Worm (Caenorhabditis elegans) whole organism, young adult: ENCODE results near the gene F26A1.9.

ENCODE experiments used
- B0035.1 ChIP-seq: sonication (generic microtip); optimal IDR thresholded peaks from 2 replicates; lab custom pipeline; 2016; ENCODE audit warnings: missing genetic modification characterization, mild to moderate bottlenecking, missing compliant biosample characterization, missing genotype, missing genetic modification reagents
- D2030.7 ChIP-seq: fragments of 200-800 bp; sonication (Bioruptor generic); IDR thresholded peaks from 2 replicates; pipeline ENCODE4 v1.3.6; 2022; ENCODE audit warnings: missing genetic modification reagents, missing genetic modification characterization, missing compliant biosample characterization
- F33H1.4 ChIP-seq: fragments of 200-800 bp; sonication (Bioruptor generic); IDR thresholded peaks from 2 replicates; pipeline ENCODE4 v1.3.6; 2022; ENCODE audit warnings: missing genetic modification reagents, missing genetic modification characterization, missing compliant biosample characterization
- F37B4.10 ChIP-seq: fragments of 200-800 bp; sonication (Bioruptor generic); IDR thresholded peaks from 2 replicates; pipeline ENCODE4 v1.3.6; 2022; ENCODE audit warnings: missing genetic modification characterization, missing compliant biosample characterization
- T07F8.4 ChIP-seq: sonication (generic microtip); optimal IDR thresholded peaks from 2 replicates; lab custom pipeline; 2016; ENCODE audit warnings: mild to moderate bottlenecking, missing genetic modification characterization, moderate library complexity, missing compliant biosample characterization
- Y53G8AR.9 ChIP-seq: fragments of 200-800 bp; sonication (Bioruptor generic); conservative IDR thresholded peaks from 2 replicates; pipeline ENCODE4 v1.3.6; 2022; ENCODE audit warnings: missing genetic modification reagents, missing genetic modification characterization, missing compliant biosample characterization
- aptf-2 ChIP-seq: fragments of 200-800 bp; sonication (Bioruptor generic); conservative IDR thresholded peaks from 2 replicates; pipeline ENCODE4 v1.3.6; 2022; ENCODE audit warnings: missing genetic modification reagents, missing genetic modification characterization, missing compliant biosample characterization
- atf-7 ChIP-seq: sonication (generic microtip); optimal IDR thresholded peaks from 2 replicates; lab custom pipeline; 2017; ENCODE audit warnings: mild to moderate bottlenecking, missing genetic modification characterization, missing compliant biosample characterization
- attf-5 ChIP-seq: fragments of 200-800 bp; sonication (Bioruptor generic); optimal IDR thresholded peaks from 2 replicates; lab custom pipeline; 2018; ENCODE audit warnings: mild to moderate bottlenecking, missing genetic modification characterization, missing compliant biosample characterization
- attf-6 ChIP-seq: fragments of 200-800 bp; sonication (Bioruptor generic); IDR thresholded peaks from 2 replicates; pipeline ENCODE4 v1.3.6; 2022; ENCODE audit warnings: missing genetic modification reagents, missing genetic modification characterization, missing compliant biosample characterization
- ceh-100 ChIP-seq: fragments of 200-800 bp; sonication (Bioruptor generic); IDR thresholded peaks from 2 replicates; pipeline ENCODE4 v1.3.6; 2022; ENCODE audit warnings: missing genetic modification reagents, missing genetic modification characterization, missing compliant biosample characterization
- ceh-91 ChIP-seq: fragments of 200-800 bp; sonication (Bioruptor generic); IDR thresholded peaks from 2 replicates; pipeline ENCODE4 v1.3.6; 2022; ENCODE audit warnings: missing genetic modification reagents, missing genetic modification characterization, missing compliant biosample characterization
- dpl-1 ChIP-seq: fragments of 150-350 bp; optimal IDR thresholded peaks from 2 replicates; lab custom pipeline; 2014; ENCODE audit warnings: missing biosample characterization, missing genetic modification reagents, missing genetic modification characterization
- efl-1 ChIP-seq: fragments of 150-350 bp; optimal IDR thresholded peaks from 2 replicates; lab custom pipeline; 2014; ENCODE audit warnings: missing biosample characterization, missing genetic modification reagents, missing genetic modification characterization
- egl-44 ChIP-seq: fragments of 200-800 bp; sonication (Bioruptor generic); IDR thresholded peaks from 2 replicates; pipeline ENCODE4 v1.3.6; 2022; ENCODE audit warnings: missing genetic modification reagents, missing genetic modification characterization, missing compliant biosample characterization
- him-1 ChIP-seq: sonication (generic microtip); optimal IDR thresholded peaks from 2 replicates; lab custom pipeline; 2016; ENCODE audit warnings: missing genotype, missing genetic modification reagents, missing genetic modification characterization, missing compliant biosample characterization
- hlh-26 ChIP-seq: fragments of 200-800 bp; sonication (Bioruptor generic); conservative IDR thresholded peaks from 2 replicates; pipeline ENCODE4 v1.3.6; 2022; ENCODE audit warnings: missing genetic modification reagents, missing genetic modification characterization, missing compliant biosample characterization
- hmg-1.2 ChIP-seq: fragments of 200-800 bp; sonication (Bioruptor generic); IDR thresholded peaks from 2 replicates; pipeline ENCODE4 v1.3.6; 2022; ENCODE audit warnings: missing genetic modification reagents, missing genetic modification characterization, missing compliant biosample characterization
- hmg-20 ChIP-seq: fragments of 200-800 bp; sonication (Bioruptor generic); IDR thresholded peaks from 2 replicates; pipeline ENCODE4 v1.3.6; 2022; ENCODE audit warnings: missing genetic modification reagents, missing genetic modification characterization, missing compliant biosample characterization
- hsf-1 ChIP-seq: fragments of 200-800 bp; sonication (Bioruptor generic); IDR thresholded peaks from 2 replicates; pipeline ENCODE4 v1.3.6; 2022; ENCODE audit warnings: missing genetic modification reagents, missing genetic modification characterization, missing compliant biosample characterization
- lin-35 ChIP-seq, 3 experiments: fragments of 150-350 bp in 2 of 3; sonication (generic microtip) in 1 of 3; optimal IDR thresholded peaks; 2 replicates each; lab custom pipeline; 2014 to 2018; ENCODE audit warnings: missing biosample characterization in 3 of 3, missing genetic modification characterization in 3 of 3, missing genetic modification reagents in 3 of 3
- lin-54 ChIP-seq: fragments of 200-800 bp; sonication (Bioruptor generic); optimal IDR thresholded peaks from 2 replicates; lab custom pipeline; 2018; ENCODE audit warnings: mild to moderate bottlenecking, missing genetic modification characterization, missing compliant biosample characterization
- lsl-1 ChIP-seq: fragments of 200-800 bp; sonication (Bioruptor generic); optimal IDR thresholded peaks from 2 replicates; lab custom pipeline; 2018; ENCODE audit warnings: mild to moderate bottlenecking, missing genetic modification characterization, moderate library complexity, missing compliant biosample characterization
- lsy-27 ChIP-seq: sonication (generic microtip); optimal IDR thresholded peaks from 2 replicates; lab custom pipeline; 2017; ENCODE audit warnings: missing genetic modification characterization, mild to moderate bottlenecking, missing compliant biosample characterization, antibody characterized with exemption, missing genotype, borderline replicate concordance; ENCODE audit not compliant: insufficient read depth
- madf-3 ChIP-seq: fragments of 200-800 bp; sonication (Bioruptor generic); IDR thresholded peaks from 2 replicates; pipeline ENCODE4 v1.3.6; 2022; ENCODE audit warnings: missing genetic modification reagents, missing genetic modification characterization, missing compliant biosample characterization
- madf-6 ChIP-seq: fragments of 200-800 bp; sonication (Bioruptor generic); IDR thresholded peaks from 2 replicates; pipeline ENCODE4 v1.3.6; 2022; ENCODE audit warnings: missing genetic modification reagents, missing genetic modification characterization, missing compliant biosample characterization
- madf-8 ChIP-seq: fragments of 200-800 bp; sonication (Bioruptor generic); conservative IDR thresholded peaks from 2 replicates; pipeline ENCODE4 v1.3.6; 2022; ENCODE audit warnings: missing genetic modification reagents, missing genetic modification characterization, missing compliant biosample characterization
- mcd-1 ChIP-seq: fragments of 200-800 bp; sonication (Bioruptor generic); IDR thresholded peaks from 2 replicates; pipeline ENCODE4 v1.3.6; 2022; ENCODE audit warnings: missing genetic modification reagents, missing genetic modification characterization, missing compliant biosample characterization
- mel-28 ChIP-seq: sonication (generic microtip); optimal IDR thresholded peaks from 2 replicates; lab custom pipeline; 2016; ENCODE audit warnings: borderline replicate concordance, mild to moderate bottlenecking, missing genetic modification characterization, missing compliant biosample characterization
- nfya-1 ChIP-seq: sonication (generic microtip); optimal IDR thresholded peaks from 2 replicates; lab custom pipeline; 2017; ENCODE audit warnings: antibody characterized with exemption, missing compliant biosample characterization, missing genetic modification characterization, borderline replicate concordance; ENCODE audit not compliant: insufficient read depth
- nfya-2 ChIP-seq: fragments of 200-800 bp; sonication (Bioruptor generic); IDR thresholded peaks from 2 replicates; pipeline ENCODE4 v1.3.6; 2022; ENCODE audit warnings: missing genetic modification reagents, missing genetic modification characterization, missing compliant biosample characterization
- pbrm-1 ChIP-seq: fragments of 200-800 bp; sonication (Bioruptor generic); IDR thresholded peaks from 2 replicates; pipeline ENCODE4 v1.3.6; 2022; ENCODE audit warnings: missing genetic modification reagents, missing genetic modification characterization, missing compliant biosample characterization
- pha-4 ChIP-seq: fragments of 150-350 bp; sonication (generic microtip); optimal IDR thresholded peaks from 2 replicates; lab custom pipeline; 2014; ENCODE audit warnings: missing biosample characterization, missing genetic modification reagents, missing genetic modification characterization
- rcor-1 ChIP-seq: fragments of 200-800 bp; sonication (Bioruptor generic); IDR thresholded peaks from 2 replicates; pipeline ENCODE4 v1.3.6; 2022; ENCODE audit warnings: missing genetic modification reagents, missing genetic modification characterization, missing compliant biosample characterization
- snpc-1.3 ChIP-seq: sonication (generic microtip); optimal IDR thresholded peaks from 2 replicates; lab custom pipeline; 2017; ENCODE audit warnings: missing genetic modification characterization, mild to moderate bottlenecking, missing compliant biosample characterization, antibody characterized with exemption, moderate library complexity, missing genotype, missing genetic modification reagents; ENCODE audit not compliant: insufficient read depth
- somi-1 ChIP-seq: fragments of 200-800 bp; sonication (Bioruptor generic); optimal IDR thresholded peaks from 2 replicates; lab custom pipeline; 2018; ENCODE audit warnings: mild to moderate bottlenecking, missing genetic modification characterization, missing compliant biosample characterization
- unc-130 ChIP-seq: sonication (generic microtip); optimal IDR thresholded peaks from 2 replicates; lab custom pipeline; 2016; ENCODE audit warnings: missing genetic modification reagents, missing genetic modification characterization, missing compliant biosample characterization
- xnd-1 ChIP-seq: sonication (generic microtip); optimal IDR thresholded peaks from 2 replicates; lab custom pipeline; 2016; ENCODE audit warnings: missing genotype, missing genetic modification reagents, missing genetic modification characterization, missing compliant biosample characterization
- ztf-25 ChIP-seq: fragments of 200-800 bp; sonication (Bioruptor generic); IDR thresholded peaks from 2 replicates; pipeline ENCODE4 v1.3.6; 2022; ENCODE audit warnings: missing genetic modification reagents, missing genetic modification characterization, missing compliant biosample characterization
- ztf-26 ChIP-seq: sonication (generic microtip); optimal IDR thresholded peaks from 2 replicates; lab custom pipeline; 2017; ENCODE audit warnings: missing genetic modification characterization, missing compliant biosample characterization
- ztf-28 ChIP-seq: fragments of 200-800 bp; sonication (Bioruptor generic); IDR thresholded peaks from 2 replicates; pipeline ENCODE4 v1.3.6; 2022; ENCODE audit warnings: missing genetic modification reagents, missing genetic modification characterization, missing compliant biosample characterization
- ztf-3 ChIP-seq: fragments of 200-800 bp; sonication (Bioruptor generic); optimal IDR thresholded peaks from 2 replicates; lab custom pipeline; 2018; ENCODE audit warnings: mild to moderate bottlenecking, missing genetic modification characterization, missing compliant biosample characterization

F26A1.9 gene

ce11 chrIII:4792560-4793136 is 36.7 kb downstream of the F26A1.9 start, which contains the start of gene mip-1 (continued):
- no peak for TF ChIP-seq nfya-2 (GFP tag; lab: Robert Waterston, UW)
- TF ChIP-seq somi-1: no peak
- no peak for TF ChIP-seq T07F8.4
- peak; percentile 84 for TF ChIP-seq lin-54 (GFP tag; lab: Kevin White, UChicago)
- TF ChIP-seq lsy-27 (tag; lab: Kevin White, UChicago): no peak
- TF ChIP-seq hsf-1 (GFP tag; lab: Robert Waterston, UW): no peak
- TF ChIP-seq egl-44 (GFP tag; lab: Robert Waterston, UW): no peak
- no peak for TF ChIP-seq ztf-26
- TF ChIP-seq atf-7: no peak
- no peak for TF ChIP-seq F37B4.10
- TF ChIP-seq nfya-1 (tag; lab: Kevin White, UChicago): no peak
- peak; percentile 78 for TF ChIP-seq dpl-1
- no peak for TF ChIP-seq ztf-28 (GFP tag; lab: Robert Waterston, UW)
- TF ChIP-seq lin-35 (GFP tag; optimal IDR thresholded peaks at IDR 0.05; lab: Kevin White, UChicago): no peak
- peak; percentile 46 for TF ChIP-seq D2030.7
- TF ChIP-seq madf-3 (GFP tag; lab: Robert Waterston, UW): no peak
- no peak for TF ChIP-seq him-1 (tag; lab: Kevin White, UChicago)
- TF ChIP-seq lsl-1: peak; percentile 90
- TF ChIP-seq ztf-25 (GFP tag; lab: Robert Waterston, UW): no peak
- TF ChIP-seq efl-1: peak; percentile 87
- TF ChIP-seq mel-28: no peak
- no peak for TF ChIP-seq B0035.1 (tag; lab: Kevin White, UChicago)
- TF ChIP-seq unc-130 (GFP tag; lab: Kevin White, UChicago): no peak
- peak; percentile 19 for TF ChIP-seq snpc-1.3 (tag; lab: Kevin White, UChicago)

ce11 chrIII:4785714-4786113 is 43.6 kb downstream of the F26A1.9 start, which contains the start of gene mel-28:
mel-28 (plus strand) TSS chrIII:4786080.
- TF ChIP-seq hmg-20 (GFP tag; lab: Robert Waterston, UW) (no peak), hsf-1 (GFP tag; lab: Robert Waterston, UW) (no peak), ceh-91 (GFP tag; lab: Robert Waterston, UW) (no peak), attf-6 (GFP tag; lab: Robert Waterston, UW) (no peak), ztf-28 (GFP tag; lab: Robert Waterston, UW) (no peak), attf-5 (GFP tag; lab: Kevin White, UChicago) (peak; percentile 33), ztf-3 (GFP tag; lab: Kevin White, UChicago) (no peak), pha-4 (tag; lab: Kevin White, UChicago) (no peak), hlh-26 (GFP tag; lab: Robert Waterston, UW) (no peak)

- TF ChIP-seq D2030.7 (peak; percentile 55), ceh-91 (GFP tag; lab: Robert Waterston, UW) (peak; percentile 27; the same call in 1 of the 2 replicates), madf-6 (GFP tag; lab: Robert Waterston, UW) (peak; percentile 49; the same call in 1 of the 2 replicates), ceh-100 (peak; percentile 20; the same call in 1 of the 2 replicates), madf-8 (GFP tag; lab: Robert Waterston, UW) (peak; percentile 33; the same call in 1 of the 2 replicates), pbrm-1 (GFP tag; lab: Robert Waterston, UW) (peak; percentile 70), F33H1.4 (GFP tag; lab: Robert Waterston, UW) (peak; percentile 64), xnd-1 (tag; lab: Kevin White, UChicago) (peak; percentile 40), Y53G8AR.9 (GFP tag; lab: Robert Waterston, UW) (0 out of 2 replicates have a peak, but pooled peaks have one; percentile 9), rcor-1 (GFP tag; lab: Robert Waterston, UW) (peak; percentile 35; the same call in 1 of the 2 replicates), aptf-2 (GFP tag; lab: Robert Waterston, UW) (0 out of 2 replicates have a peak, but pooled peaks have one; percentile 33), mcd-1 (GFP tag; lab: Robert Waterston, UW) (peak; percentile 53), hmg-1.2 (GFP tag; lab: Robert Waterston, UW) (peak; percentile 26; the same call in 1 of the 2 replicates)
- TF ChIP-seq, all 124 proteins: peak for 13; not testable (repeated sequence) for 111
Observed at ce11 chrIII:4785131-4785530, 44.2 kb downstream of the F26A1.9 start, which contains the start of gene enu-3.2. enu-3.2 (minus strand) TSS chrIII:4785235.
